Worm (Caenorhabditis elegans) whole organism, L1 larva: ENCODE measurements around the gene Y54F10BM.6.

Experiments
- aha-1 ChIP-seq: fragments of 150-350 bp; optimal IDR thresholded peaks from 2 replicates; lab custom pipeline; 2014; ENCODE audit warnings: missing biosample characterization, missing genetic modification characterization
- aly-2 ChIP-seq: fragments of 150-350 bp; optimal IDR thresholded peaks from 2 replicates; lab custom pipeline; 2014; ENCODE audit warnings: missing biosample characterization, missing genetic modification characterization
- dsc-1 ChIP-seq: sonication (generic microtip); optimal IDR thresholded peaks from 2 replicates; lab custom pipeline; 2016; ENCODE audit warnings: mild to moderate bottlenecking, missing genetic modification characterization, missing compliant biosample characterization
- elt-2 ChIP-seq: sonication (generic microtip); optimal IDR thresholded peaks from 2 replicates; lab custom pipeline; 2016; ENCODE audit warnings: missing genetic modification characterization, mild to moderate bottlenecking, inconsistent platforms, missing compliant biosample characterization, missing genetic modification reagents
- ets-5 ChIP-seq: fragments of 200-800 bp; sonication (Bioruptor generic); IDR thresholded peaks from 2 replicates; pipeline ENCODE4 v1.3.6; 2022; ENCODE audit warnings: missing genetic modification characterization, missing compliant biosample characterization
- fkh-8 ChIP-seq: sonication (generic microtip); optimal IDR thresholded peaks from 2 replicates; lab custom pipeline; 2016; ENCODE audit warnings: mild to moderate bottlenecking, missing genetic modification characterization, missing compliant biosample characterization
- irx-1 ChIP-seq: sonication (generic microtip); optimal IDR thresholded peaks from 2 replicates; lab custom pipeline; 2016; ENCODE audit warnings: missing genetic modification characterization, missing compliant biosample characterization
- isw-1 ChIP-seq: fragments of 200-800 bp; sonication (Bioruptor generic); IDR thresholded peaks from 2 replicates; pipeline ENCODE4 v1.3.6; 2022; ENCODE audit warnings: missing genetic modification characterization, missing compliant biosample characterization
- jun-1 ChIP-seq: fragments of 150-350 bp; optimal IDR thresholded peaks from 2 replicates; lab custom pipeline; 2014; ENCODE audit warnings: missing biosample characterization, missing genetic modification reagents, missing genetic modification characterization
- lin-13 ChIP-seq: fragments of 150-350 bp; optimal IDR thresholded peaks from 2 replicates; lab custom pipeline; 2014; ENCODE audit warnings: missing biosample characterization, missing genetic modification reagents, missing genetic modification characterization
- lin-14 ChIP-seq: fragments of 200-800 bp; sonication (Bioruptor generic); optimal IDR thresholded peaks from 2 replicates; lab custom pipeline; 2018; ENCODE audit warnings: mild to moderate bottlenecking, missing genetic modification characterization, moderate library complexity, missing compliant biosample characterization
- lin-15B ChIP-seq: fragments of 150-350 bp; sonication (generic microtip); optimal IDR thresholded peaks from 3 replicates; lab custom pipeline; 2014; ENCODE audit warnings: missing biosample characterization, missing genetic modification characterization
- nhr-12 ChIP-seq: sonication (generic microtip); optimal IDR thresholded peaks from 2 replicates; lab custom pipeline; 2017; ENCODE audit warnings: missing biosample characterization, missing genetic modification characterization
- nhr-20 ChIP-seq: sonication (generic microtip); optimal IDR thresholded peaks from 2 replicates; lab custom pipeline; 2016; ENCODE audit warnings: mild to moderate bottlenecking, missing genetic modification characterization, missing compliant biosample characterization
- pqm-1 ChIP-seq: sonication (generic microtip); optimal IDR thresholded peaks from 3 replicates; lab custom pipeline; 2017; ENCODE audit warnings: missing biosample characterization, missing genetic modification characterization
- sup-37 ChIP-seq: fragments of 200-800 bp; sonication (Bioruptor generic); optimal IDR thresholded peaks from 2 replicates; lab custom pipeline; 2018; ENCODE audit warnings: mild to moderate bottlenecking, missing genetic modification characterization, missing compliant biosample characterization
- swsn-7 ChIP-seq: sonication (generic microtip); optimal IDR thresholded peaks from 2 replicates; lab custom pipeline; 2016; ENCODE audit warnings: missing genetic modification characterization, missing compliant biosample characterization
- unc-86 ChIP-seq: sonication (generic microtip); optimal IDR thresholded peaks from 2 replicates; lab custom pipeline; 2016; ENCODE audit warnings: missing genetic modification characterization, missing compliant biosample characterization
- vab-15 ChIP-seq: sonication (generic microtip); optimal IDR thresholded peaks from 2 replicates; lab custom pipeline; 2017; ENCODE audit warnings: missing genotype, mild to moderate bottlenecking, missing genetic modification characterization, missing compliant biosample characterization
- zip-4 ChIP-seq: fragments of 200-800 bp; sonication (Bioruptor generic); optimal IDR thresholded peaks from 2 replicates; lab custom pipeline; 2018; ENCODE audit warnings: mild to moderate bottlenecking, missing genetic modification characterization, moderate library complexity, missing compliant biosample characterization

Gene Y54F10BM.6

DNA sequence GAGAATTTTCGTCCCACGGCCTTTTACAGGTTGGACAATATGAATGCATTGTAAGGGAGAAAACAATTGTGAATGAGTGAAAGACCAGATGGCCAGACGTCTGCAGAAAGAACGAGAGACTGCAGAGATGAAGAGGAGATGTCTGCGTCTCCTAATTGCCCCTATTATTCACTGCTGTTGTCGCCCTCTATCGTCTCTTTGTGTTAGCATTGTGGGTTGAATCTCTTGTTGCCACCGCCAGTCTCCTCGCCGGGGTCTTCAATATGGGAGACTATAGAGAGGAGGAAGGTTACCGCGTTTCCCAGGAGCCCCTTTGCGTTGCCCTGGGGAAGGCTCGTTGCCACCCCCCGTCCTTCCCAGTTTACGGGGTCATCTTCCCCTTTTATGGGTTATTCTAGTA lies 41.8 kb downstream of the Y54F10BM.6 start, which contains the start of gene Y54F10BM.9 (continued):
- no peak for TF ChIP-seq zip-4 (GFP tag; lab: Kevin White, UChicago)
- TF ChIP-seq aly-2 (tag; lab: Kevin White, UChicago), result no peak
- no peak for TF ChIP-seq aha-1 (tag; lab: Kevin White, UChicago)
- TF ChIP-seq nhr-12, result no peak
- peak; percentile 1 for TF ChIP-seq fkh-8 (tag; lab: Kevin White, UChicago)
- TF ChIP-seq pqm-1 (tag; lab: Kevin White, UChicago), result no peak

- TF ChIP-seq lin-14 (GFP tag; lab: Kevin White, UChicago) (no peak), jun-1 (tag; lab: Kevin White, UChicago) (no peak), vab-15 (tag; lab: Kevin White, UChicago) (no peak), isw-1 (no peak), lin-15B (tag; lab: Kevin White, UChicago) (no peak), lin-13 (GFP tag; lab: Kevin White, UChicago) (no peak), nhr-20 (no peak), ets-5 (GFP tag; lab: Robert Waterston, UW) (no peak), irx-1 (tag; lab: Kevin White, UChicago) (no peak), sup-37 (GFP tag; lab: Kevin White, UChicago) (no peak), nhr-12 (no peak), unc-86 (no peak), elt-2 (tag; lab: Kevin White, UChicago) (no peak)
These were observed 45.0 kb downstream of the Y54F10BM.6 start, which contains the start of the genes fbxa-1 and Y54F10BM.20 for ce11 chrIII:2308026-2308425. Gene fbxa-1 (minus strand): TSS chrIII:2308126. Gene Y54F10BM.20 (plus strand): TSS chrIII:2308256.

- TF ChIP-seq lin-13 (GFP tag; lab: Kevin White, UChicago), result no peak
- no peak for TF ChIP-seq dsc-1 (tag; lab: Kevin White, UChicago)
- no peak for TF ChIP-seq swsn-7 (tag; lab: Kevin White, UChicago)
- no peak for TF ChIP-seq irx-1 (tag; lab: Kevin White, UChicago)
These were observed 48.0 kb downstream of the Y54F10BM.6 start for ce11 chrIII:2310996-2311395.
